Fruit fly (Drosophila melanogaster): ENCODE data around the gene CG2680.

CG2680 gene

DNA sequence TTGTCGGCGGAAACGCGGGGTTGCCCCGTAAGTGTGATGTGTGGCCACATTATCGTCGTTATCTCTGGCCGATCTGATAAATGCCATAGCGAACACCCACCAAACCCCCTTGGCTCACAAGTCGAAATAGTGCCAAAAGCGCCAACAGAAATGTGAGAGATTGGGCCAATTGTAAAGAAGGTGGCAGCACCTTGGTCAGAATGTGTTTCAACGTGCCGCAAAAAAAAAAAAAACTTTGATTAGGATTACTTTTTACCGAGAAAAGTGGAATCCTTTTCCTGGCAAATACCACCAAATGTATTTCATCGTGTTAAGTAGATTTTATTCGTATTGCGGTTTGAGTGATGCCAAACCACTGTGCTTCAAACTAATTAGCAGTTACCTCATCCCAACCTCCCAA, 35.8 kb upstream of the CG2680 start (continued):
- TF ChIP-seq CG33557 (GFP tag; optimal IDR thresholded peaks at IDR 0.05) = no peak
- peak; percentile 79 for TF ChIP-seq PHDP (tag; optimal IDR thresholded peaks at IDR 0.05)
- peak; percentile 60 for TF ChIP-seq CG12744 (GFP tag; optimal IDR thresholded peaks at IDR 0.05)
- TF ChIP-seq bbx (GFP tag; IDR thresholded peaks at IDR 0.05; ENCODE audit: partially characterized antibody) = no peak
- peak; percentile 73 for TF ChIP-seq Bteb2 (GFP tag; optimal IDR thresholded peaks at IDR 0.05)
- TF ChIP-seq CG14014 (GFP tag; IDR thresholded peaks at IDR 0.05) = peak; percentile 92
- TF ChIP-seq Dbx (GFP tag; IDR thresholded peaks at IDR 0.05) = peak; percentile 92
- TF ChIP-seq CG43689 (GFP tag; IDR thresholded peaks at IDR 0.05) = peak; percentile 72
- peak; percentile 82 for TF ChIP-seq tx (GFP tag; optimal IDR thresholded peaks at IDR 0.05)
- TF ChIP-seq MTF-1 (GFP tag; optimal IDR thresholded peaks at IDR 0.05; ENCODE audit: borderline replicate concordance) = peak; percentile 15
- peak; percentile 92 for TF ChIP-seq dysf (GFP tag; IDR thresholded peaks at IDR 0.05)
- peak; percentile 69 for TF ChIP-seq CG9817 (tag; optimal IDR thresholded peaks at IDR 0.05)
- peak; percentile 82 for TF ChIP-seq GATAe (GFP tag; conservative IDR thresholded peaks at IDR 0.05)
- peak; percentile 56 for TF ChIP-seq CG6683 (GFP tag; optimal IDR thresholded peaks at IDR 0.05)
- no peak for TF ChIP-seq Opbp (GFP tag; IDR thresholded peaks at IDR 0.05; ENCODE audit: partially characterized antibody)
- TF ChIP-seq dan (GFP tag; IDR thresholded peaks at IDR 0.05) = no peak
- peak; percentile 95 for TF ChIP-seq lab (GFP tag; optimal IDR thresholded peaks at IDR 0.05)
- peak; percentile 73 for TF ChIP-seq Side (GFP tag; optimal IDR thresholded peaks at IDR 0.05)
- no peak for TF ChIP-seq twi (tag; optimal IDR thresholded peaks at IDR 0.05)
- peak; percentile 48 for TF ChIP-seq CG2875 (GFP tag; optimal IDR thresholded peaks at IDR 0.05)
- TF ChIP-seq bowl (GFP tag; IDR thresholded peaks at IDR 0.05) = peak; percentile 72; the same call in 1 of the 2 replicates
- TF ChIP-seq Fer2 (tag; optimal IDR thresholded peaks at IDR 0.05) = peak; percentile 54
- TF ChIP-seq fru (optimal IDR thresholded peaks at IDR 0.05) = no peak
- peak; percentile 91 for TF ChIP-seq Hmr (GFP tag; optimal IDR thresholded peaks at IDR 0.05)
- no peak for TF ChIP-seq Nf-YC (tag; optimal IDR thresholded peaks at IDR 0.05)
- TF ChIP-seq Spps (tag; optimal IDR thresholded peaks at IDR 0.05) = no peak
- peak; percentile 78 for TF ChIP-seq grn (GFP tag; optimal IDR thresholded peaks at IDR 0.05)
- TF ChIP-seq fd3F (GFP tag; optimal IDR thresholded peaks at IDR 0.05) = peak; percentile 85
- peak; percentile 85 for TF ChIP-seq MBD-R2 (GFP tag; IDR thresholded peaks at IDR 0.05)
- TF ChIP-seq Dip2 (GFP tag; IDR thresholded peaks at IDR 0.05) = peak; percentile 10; the same call in 1 of the 2 replicates
- TF ChIP-seq CG2202 (tag; optimal IDR thresholded peaks at IDR 0.05) = no peak
- no peak for TF ChIP-seq chinmo (GFP tag; IDR thresholded peaks at IDR 0.05; ENCODE audit: partially characterized antibody)
- peak; percentile 75 for TF ChIP-seq CG32772 (GFP tag; IDR thresholded peaks at IDR 0.05)
- TF ChIP-seq Hey (tag; optimal IDR thresholded peaks at IDR 0.05) = peak; percentile 29
- TF ChIP-seq nerfin-1 (tag; optimal IDR thresholded peaks at IDR 0.05) = no peak
- TF ChIP-seq C15 (GFP tag; IDR thresholded peaks at IDR 0.05) = peak; percentile 77; the same call in 2 of the 3 replicates
- TF ChIP-seq Meics (GFP tag; optimal IDR thresholded peaks at IDR 0.05) = peak; percentile 87
- no peak for TF ChIP-seq CG4360 (GFP tag; IDR thresholded peaks at IDR 0.05)
- TF ChIP-seq Abd-B (GFP tag; optimal IDR thresholded peaks at IDR 0.05) = peak; percentile 69
- TF ChIP-seq so (GFP tag; IDR thresholded peaks at IDR 0.05) = peak; percentile 85
- TF ChIP-seq Hsf (GFP tag; optimal IDR thresholded peaks at IDR 0.05) = peak; percentile 76
- peak; percentile 86 for TF ChIP-seq H2.0 (GFP tag; IDR thresholded peaks at IDR 0.05)
- TF ChIP-seq dati (GFP tag; IDR thresholded peaks at IDR 0.05) = peak; percentile 29; the same call in 1 of the 2 replicates
- TF ChIP-seq Oli (tag; optimal IDR thresholded peaks at IDR 0.05) = peak; percentile 79
- peak; percentile 84 for TF ChIP-seq CG14050 (GFP tag; IDR thresholded peaks at IDR 0.05)
- peak; percentile 53 for TF ChIP-seq pb (GFP tag; optimal IDR thresholded peaks at IDR 0.05)
- peak; percentile 13 for TF ChIP-seq CG11723 (GFP tag; optimal IDR thresholded peaks at IDR 0.05)
- TF ChIP-seq CG8388 (GFP tag; optimal IDR thresholded peaks at IDR 0.05) = peak; percentile 16
- TF ChIP-seq Awh (GFP tag; IDR thresholded peaks at IDR 0.05) = peak; percentile 74
- peak; percentile 94 for TF ChIP-seq Atf6 (GFP tag; IDR thresholded peaks at IDR 0.05)
- TF ChIP-seq CG8765 (GFP tag; IDR thresholded peaks at IDR 0.05) = peak; percentile 59; the same call in 1 of the 2 replicates

Measured in whole organism, embryonic.